Worm (Caenorhabditis elegans): ENCODE measurements around the gene F54D1.6.

F54D1.6 gene

ce11 chrIV:11315688-11316087 lies 28.1 kb downstream of the F54D1.6 start:
- TF ChIP-seq ceh-22 (tag; optimal IDR thresholded peaks at IDR 0.05) (no peak), nhr-232 (tag; optimal IDR thresholded peaks at IDR 0.05) (no peak), fkh-6 (tag; optimal IDR thresholded peaks at IDR 0.05) (no peak), hlh-30 (tag; optimal IDR thresholded peaks at IDR 0.05; ENCODE audit: insufficient read depth) (no peak), odd-2 (tag; optimal IDR thresholded peaks at IDR 0.05) (no peak)

- TF ChIP-seq zip-5 (tag; optimal IDR thresholded peaks at IDR 0.05) = no peak
- no peak for TF ChIP-seq elt-4 (tag; optimal IDR thresholded peaks at IDR 0.05)
- no peak for TF ChIP-seq dve-1 (tag; optimal IDR thresholded peaks at IDR 0.05)
- TF ChIP-seq dmd-4 (tag; optimal IDR thresholded peaks at IDR 0.05; ENCODE audit: borderline replicate concordance) = no peak
- TF ChIP-seq sox-2 (GFP tag; IDR thresholded peaks at IDR 0.05) = no peak
- no peak for TF ChIP-seq ceh-2 (tag; optimal IDR thresholded peaks at IDR 0.05)
- no peak for TF ChIP-seq fax-1 (tag; optimal IDR thresholded peaks at IDR 0.05)
- TF ChIP-seq pag-3 (tag; optimal IDR thresholded peaks at IDR 0.05; ENCODE audit: borderline replicate concordance) = no peak
- TF ChIP-seq mec-3 (tag; optimal IDR thresholded peaks at IDR 0.05; ENCODE audit: borderline replicate concordance) = no peak
These were observed 28.5 kb downstream of the F54D1.6 start for ce11 chrIV:11316106-11316505.

ce11 chrIV:11316640-11317039 lies 29.0 kb downstream of the F54D1.6 start:
- TF ChIP-seq rnt-1 (tag; optimal IDR thresholded peaks at IDR 0.05) = no peak
- TF ChIP-seq ceh-30 (tag; optimal IDR thresholded peaks at IDR 0.05) = no peak
- no peak for TF ChIP-seq hlh-30 (tag; optimal IDR thresholded peaks at IDR 0.05; ENCODE audit: insufficient read depth)
- TF ChIP-seq ceh-31 (tag; optimal IDR thresholded peaks at IDR 0.05) = no peak
- no peak for TF ChIP-seq ceh-22 (tag; optimal IDR thresholded peaks at IDR 0.05)
- TF ChIP-seq ceh-48 (tag; optimal IDR thresholded peaks at IDR 0.05) = no peak
- no peak for TF ChIP-seq ztf-16 (tag; optimal IDR thresholded peaks at IDR 0.05)
- TF ChIP-seq unc-86 (tag; optimal IDR thresholded peaks at IDR 0.05) = no peak
- no peak for TF ChIP-seq dmd-4 (tag; optimal IDR thresholded peaks at IDR 0.05; ENCODE audit: borderline replicate concordance)

- TF ChIP-seq madf-2 (tag; optimal IDR thresholded peaks at IDR 0.05) (no peak), unc-55 (GFP tag; optimal IDR thresholded peaks at IDR 0.05) (no peak), che-1 (tag; optimal IDR thresholded peaks at IDR 0.05) (no peak), fax-1 (tag; optimal IDR thresholded peaks at IDR 0.05) (no peak), ceh-45 (GFP tag; IDR thresholded peaks at IDR 0.05) (no peak), unc-3 (GFP tag; conservative IDR thresholded peaks at IDR 0.05) (no peak), unc-3 (tag; optimal IDR thresholded peaks at IDR 0.05) (no peak), mec-3 (tag; optimal IDR thresholded peaks at IDR 0.05; ENCODE audit: borderline replicate concordance) (no peak), C38D4.7 (GFP tag; optimal IDR thresholded peaks at IDR 0.05) (no peak), ceh-34 (tag; optimal IDR thresholded peaks at IDR 0.05) (no peak), pqm-1 (tag; optimal IDR thresholded peaks at IDR 0.05) (no peak), pha-4 (tag; optimal IDR thresholded peaks at IDR 0.05) (no peak), ama-1 (optimal IDR thresholded peaks at IDR 0.05) (no peak), sdc-2 (tag; optimal IDR thresholded peaks at IDR 0.05) (no peak), nfya-1 (tag; optimal IDR thresholded peaks at IDR 0.05) (no peak), Y22D7AL.16 (tag; optimal IDR thresholded peaks at IDR 0.05) (no peak), ceh-2 (tag; optimal IDR thresholded peaks at IDR 0.05) (no peak), ceh-31 (tag; optimal IDR thresholded peaks at IDR 0.05) (no peak)
These were observed 29.5 kb downstream of the F54D1.6 start, which contains the start of gene gspd-1 for ce11 chrIV:11317119-11317518. Gene gspd-1, plus strand, starts transcription at chrIV:11317419.

ce11 chrIV:11319884-11320362 lies 32.3 kb downstream of the F54D1.6 start, which contains the start of gene B0035.18:
Gene B0035.18, plus strand, starts transcription at chrIV:11320312.
- no peak for TF ChIP-seq sox-2 (GFP tag; IDR thresholded peaks at IDR 0.05)
- no peak for TF ChIP-seq ztf-16 (tag; optimal IDR thresholded peaks at IDR 0.05)
- TF ChIP-seq ceh-48 (tag; optimal IDR thresholded peaks at IDR 0.05) = no peak
- TF ChIP-seq hlh-13 (GFP tag; optimal IDR thresholded peaks at IDR 0.05) = no peak
- no peak for TF ChIP-seq fkh-6 (tag; optimal IDR thresholded peaks at IDR 0.05)
- TF ChIP-seq ceh-19 (GFP tag; optimal IDR thresholded peaks at IDR 0.05) = no peak
- TF ChIP-seq pax-1 (tag; optimal IDR thresholded peaks at IDR 0.05) = no peak
- no peak for TF ChIP-seq pros-1 (tag; optimal IDR thresholded peaks at IDR 0.05)
- TF ChIP-seq ceh-18 (tag; optimal IDR thresholded peaks at IDR 0.05) = no peak
- no peak for TF ChIP-seq odd-2 (tag; optimal IDR thresholded peaks at IDR 0.05)
- TF ChIP-seq che-1 (tag; optimal IDR thresholded peaks at IDR 0.05) = no peak
- no peak for TF ChIP-seq unc-42 (tag; optimal IDR thresholded peaks at IDR 0.05)
- TF ChIP-seq ceh-24 (tag; optimal IDR thresholded peaks at IDR 0.05) = no peak
- TF ChIP-seq tbx-7 (tag; optimal IDR thresholded peaks at IDR 0.05) = no peak
- no peak for TF ChIP-seq T23F11.4 (GFP tag; optimal IDR thresholded peaks at IDR 0.05)
